Worm (Caenorhabditis elegans): ENCODE results near the gene str-260.

The str-260 gene

ce11 chrV:3505745-3506144 lies 21.2 kb upstream of the str-260 start:
- TF ChIP-seq lin-38 (GFP tag; IDR thresholded peaks at IDR 0.05) (no peak), set-16 (GFP tag; IDR thresholded peaks at IDR 0.05) (no peak), gei-8 (GFP tag; optimal IDR thresholded peaks at IDR 0.05) (no peak), skn-1 (tag; optimal IDR thresholded peaks at IDR 0.05) (no peak), ama-1 (optimal IDR thresholded peaks at IDR 0.05) (no peak), hlh-11 (tag; optimal IDR thresholded peaks at IDR 0.05) (peak; percentile 77), duxl-1 (tag; optimal IDR thresholded peaks at IDR 0.05; ENCODE audit: poor library complexity) (no peak), pqm-1 (tag; optimal IDR thresholded peaks at IDR 0.05) (peak; percentile 78), nhr-76 (tag; optimal IDR thresholded peaks at IDR 0.05) (no peak), zfp-3 (GFP tag; conservative IDR thresholded peaks at IDR 0.05) (no peak), mdt-29 (GFP tag; IDR thresholded peaks at IDR 0.05) (no peak), arid-1 (GFP tag; conservative IDR thresholded peaks at IDR 0.05) (no peak), nhr-77 (tag; optimal IDR thresholded peaks at IDR 0.05) (peak; percentile 78), lim-7 (GFP tag; IDR thresholded peaks at IDR 0.05) (no peak), nhr-6 (tag; optimal IDR thresholded peaks at IDR 0.05) (no peak), T20F7.1 (GFP tag; optimal IDR thresholded peaks at IDR 0.05) (peak; percentile 72), nhr-48 (tag; optimal IDR thresholded peaks at IDR 0.05) (peak; percentile 63), ceh-82 (tag; optimal IDR thresholded peaks at IDR 0.05) (no peak), fos-1 (tag; optimal IDR thresholded peaks at IDR 0.05) (no peak), ceh-20 (GFP tag; IDR thresholded peaks at IDR 0.05) (no peak), Y105C5A.15 (GFP tag; IDR thresholded peaks at IDR 0.05) (no peak), ZK546.5 (tag; optimal IDR thresholded peaks at IDR 0.05) (no peak), php-3 (GFP tag; IDR thresholded peaks at IDR 0.05) (peak; percentile 79; the same call in 1 of the 2 replicates), nhr-28 (tag; optimal IDR thresholded peaks at IDR 0.05) (peak; percentile 100), lsy-2 (tag; optimal IDR thresholded peaks at IDR 0.05) (no peak), Y5F2A.4 (GFP tag; optimal IDR thresholded peaks at IDR 0.05) (no peak), dmd-6 (GFP tag; IDR thresholded peaks at IDR 0.05) (peak; percentile 98), ceh-44 (GFP tag; IDR thresholded peaks at IDR 0.05) (no peak), lin-39 (tag; optimal IDR thresholded peaks at IDR 0.05) (no peak), pha-4 (GFP tag; IDR thresholded peaks at IDR 0.05) (no peak), pha-4 (tag; optimal IDR thresholded peaks at IDR 0.05) (no peak), ces-1 (GFP tag; optimal IDR thresholded peaks at IDR 0.05) (no peak), unc-62 (GFP tag; optimal IDR thresholded peaks at IDR 0.05 in 1 of 2) (no peak), unc-62 (tag; optimal IDR thresholded peaks at IDR 0.05) (no peak), mes-2 (tag; optimal IDR thresholded peaks at IDR 0.05; ENCODE audit: poor library complexity, severe bottlenecking) (no peak), zip-2 (tag; optimal IDR thresholded peaks at IDR 0.05) (no peak), egl-27 (tag; optimal IDR thresholded peaks at IDR 0.05) (no peak), nhr-10 (tag; optimal IDR thresholded peaks at IDR 0.05) (no peak), jun-1 (tag; optimal IDR thresholded peaks at IDR 0.05) (no peak), spr-3 (GFP tag; optimal IDR thresholded peaks at IDR 0.05) (no peak), lin-1 (GFP tag; IDR thresholded peaks at IDR 0.05) (peak; percentile 55; the same call in 1 of the 2 replicates), vab-7 (GFP tag; IDR thresholded peaks at IDR 0.05) (no peak), F26F4.8 (GFP tag; conservative IDR thresholded peaks at IDR 0.05) (no peak), snpc-1.2 (GFP tag; IDR thresholded peaks at IDR 0.05) (no peak), nhr-25 (tag; optimal IDR thresholded peaks at IDR 0.05; ENCODE audit: borderline replicate concordance, insufficient read depth) (no peak), unc-130 (GFP tag; optimal IDR thresholded peaks at IDR 0.05) (no peak), snpc-4 (tag; optimal IDR thresholded peaks at IDR 0.05) (no peak), daf-16 (GFP tag; optimal IDR thresholded peaks at IDR 0.05) (peak in 1 of 2 experiments; percentile 47), daf-16 (tag; optimal IDR thresholded peaks at IDR 0.05) (peak; percentile 82), nhr-102 (tag; optimal IDR thresholded peaks at IDR 0.05) (no peak), dmd-9 (GFP tag; IDR thresholded peaks at IDR 0.05) (no peak), nhr-41 (GFP tag; IDR thresholded peaks at IDR 0.05) (0 out of 2 replicates have a peak, but pooled peaks have one; percentile 22), unc-39 (tag; optimal IDR thresholded peaks at IDR 0.05) (no peak)

Data from whole organism, L4 larva.